Worm (Caenorhabditis elegans) whole organism, L4/young adult: ENCODE measurements around the gene srj-21.

ENCODE experiments used
- W03F9.2 ChIP-seq: fragments of 150-350 bp; optimal IDR thresholded peaks from 2 replicates; lab custom pipeline; 2014; ENCODE audit warnings: missing biosample characterization, missing genetic modification characterization
- dao-5 ChIP-seq: sonication (generic microtip); optimal IDR thresholded peaks from 2 replicates; lab custom pipeline; 2016; ENCODE audit warnings: missing genotype, missing genetic modification characterization, moderate library complexity, missing compliant biosample characterization
- him-1 ChIP-seq: sonication (generic microtip); optimal IDR thresholded peaks from 2 replicates; lab custom pipeline; 2016; ENCODE audit warnings: missing genotype, missing genetic modification reagents, missing genetic modification characterization, missing compliant biosample characterization

Gene srj-21

DNA sequence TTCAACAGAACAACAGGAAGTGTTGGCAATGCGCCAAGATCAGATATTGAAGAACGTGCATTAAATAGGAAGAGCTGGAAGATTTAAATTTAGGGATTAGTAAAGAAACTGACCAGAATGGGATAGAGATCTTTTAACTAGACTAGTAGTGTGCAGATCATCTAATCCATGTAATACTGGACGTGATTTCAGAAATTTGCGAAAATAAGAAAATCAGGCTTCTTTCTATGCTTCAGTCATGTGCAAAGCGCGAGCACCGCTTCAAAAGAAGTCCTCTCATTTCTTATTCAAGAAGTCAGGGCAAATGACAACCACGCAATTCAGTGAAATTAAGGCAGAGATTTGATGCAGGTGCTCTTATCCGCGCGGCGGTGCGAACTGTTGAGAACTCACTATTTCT is 27.1 kb upstream of the srj-21 start:
- TF ChIP-seq him-1: no peak
- no peak for TF ChIP-seq W03F9.2 (tag; lab: Kevin White, UChicago)
- no peak for TF ChIP-seq dao-5 (tag; lab: Kevin White, UChicago)

DNA sequence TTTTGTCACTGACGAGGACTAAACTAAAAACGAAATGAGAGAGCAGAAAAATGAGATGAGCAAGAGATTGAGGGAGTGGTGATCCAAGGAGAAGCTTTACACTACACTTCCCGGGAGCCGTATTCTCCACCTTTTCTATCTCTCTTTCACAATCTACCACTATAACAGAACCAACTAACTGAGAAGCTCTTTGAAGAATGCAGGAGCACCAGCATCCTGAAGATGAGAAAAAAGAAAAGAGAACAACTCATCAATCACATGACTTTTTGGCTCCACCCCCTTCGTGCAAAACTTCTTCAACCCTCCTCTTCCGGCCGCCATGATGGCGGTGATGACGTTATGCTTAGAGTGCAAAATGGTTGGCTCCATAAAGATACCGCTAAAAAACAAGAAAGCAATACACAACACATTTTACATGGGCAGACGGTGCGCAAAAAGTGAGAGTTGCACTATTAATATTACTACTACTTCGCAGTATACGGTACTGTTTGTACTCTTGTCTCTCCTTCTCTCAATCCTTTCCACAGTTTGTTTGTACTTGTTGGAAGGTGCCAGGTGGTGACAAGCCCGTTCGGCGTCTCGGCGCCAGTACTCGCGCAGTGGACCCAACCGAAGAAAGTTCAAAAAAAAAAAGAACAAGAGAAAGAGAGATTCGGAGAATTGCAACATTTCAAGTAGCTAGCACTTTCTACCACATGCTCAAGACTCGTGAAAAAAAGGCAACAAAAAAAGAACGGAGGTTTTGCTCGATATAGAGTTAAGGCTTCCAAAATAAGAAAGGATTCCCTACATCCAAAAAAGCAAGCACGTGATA is 25.9 kb upstream of the srj-21 start:
- TF ChIP-seq him-1 (no peak), W03F9.2 (tag; lab: Kevin White, UChicago) (no peak), dao-5 (tag; lab: Kevin White, UChicago) (no peak)

DNA sequence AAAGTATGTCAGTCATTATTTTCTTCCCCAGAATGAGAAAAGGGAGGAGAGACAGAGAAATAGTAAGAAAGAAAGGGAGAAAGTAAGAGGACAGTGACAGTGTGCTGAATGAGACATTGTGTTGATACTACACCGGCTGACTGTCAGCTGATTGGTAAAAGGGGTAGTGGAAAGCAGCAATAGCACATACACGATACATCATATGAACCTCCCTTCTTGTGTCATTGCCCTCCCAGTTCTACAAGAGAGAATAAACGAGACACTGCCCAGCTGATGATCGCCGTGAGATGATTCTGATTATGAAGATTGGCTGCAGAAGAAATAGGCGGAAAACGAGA is 25.3 kb upstream of the srj-21 start:
- TF ChIP-seq dao-5 (tag; lab: Kevin White, UChicago) (no peak), him-1 (no peak), W03F9.2 (tag; lab: Kevin White, UChicago) (peak; percentile 11)

DNA sequence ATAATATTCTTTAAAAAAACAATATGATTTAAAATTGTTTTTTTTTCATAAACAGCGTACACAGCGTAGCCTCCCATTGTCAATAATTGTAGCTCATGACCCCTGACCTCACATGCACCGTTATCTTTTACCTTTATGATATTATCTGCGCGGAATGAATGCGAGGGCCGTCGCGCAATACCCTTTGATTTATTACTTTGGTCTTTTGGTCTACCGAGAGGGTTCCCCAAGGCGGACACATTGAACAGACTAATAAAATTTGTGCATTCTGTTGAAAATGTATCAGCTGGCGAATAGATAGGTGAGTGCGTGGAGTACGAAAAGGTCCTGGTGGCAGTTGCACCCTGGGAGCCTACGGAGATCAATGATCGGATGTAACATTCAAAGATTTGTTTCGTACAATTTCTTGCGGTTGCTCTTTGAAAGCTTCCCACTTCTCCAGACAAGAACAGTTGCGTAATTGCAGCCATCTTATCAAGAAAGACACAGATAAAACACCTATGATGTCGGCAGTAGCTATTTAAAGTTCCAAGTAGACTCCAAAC is 24.8 kb upstream of the srj-21 start:
- TF ChIP-seq W03F9.2 (tag; lab: Kevin White, UChicago) (no peak), him-1 (no peak), dao-5 (tag; lab: Kevin White, UChicago) (no peak)

DNA sequence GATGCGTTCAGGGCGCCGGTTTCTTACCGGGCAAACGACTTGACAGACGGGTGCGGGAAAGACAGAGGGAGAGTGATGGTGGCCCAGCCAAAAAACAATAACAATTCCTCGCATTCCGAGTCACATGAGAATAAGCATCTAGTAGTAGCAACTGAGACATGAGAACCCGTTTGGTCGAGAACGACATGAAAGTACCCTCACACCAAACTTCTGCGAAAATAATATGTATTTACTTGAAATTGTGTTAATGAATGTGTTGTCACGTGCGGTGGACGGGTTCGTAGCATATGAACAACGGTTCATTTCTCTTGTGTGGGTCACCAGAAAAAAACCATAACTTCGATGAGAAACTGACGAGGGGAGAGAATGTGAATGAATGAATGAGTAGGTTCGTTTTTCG is 24.3 kb upstream of the srj-21 start:
- no peak for TF ChIP-seq dao-5 (tag; lab: Kevin White, UChicago)
- TF ChIP-seq him-1: no peak
- TF ChIP-seq W03F9.2 (tag; lab: Kevin White, UChicago): no peak

DNA sequence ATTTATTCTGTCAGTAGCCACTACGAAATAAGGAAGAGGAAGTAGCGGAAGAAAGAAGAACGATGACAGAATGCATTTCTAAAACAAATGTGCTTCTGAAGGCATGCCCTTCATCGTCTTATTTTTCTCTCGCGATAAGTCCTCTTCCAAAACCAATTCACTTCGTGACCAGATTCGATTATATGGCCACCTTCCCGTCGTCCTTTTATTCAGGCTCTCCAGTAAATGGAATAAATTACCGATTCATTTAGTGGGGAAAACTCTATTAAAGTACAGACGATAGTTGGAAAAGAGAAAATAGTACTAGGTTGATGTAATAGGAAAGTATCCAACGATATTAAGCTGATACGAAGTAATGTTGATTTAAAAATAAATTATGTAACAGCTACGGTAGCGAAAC is 23.8 kb upstream of the srj-21 start:
- TF ChIP-seq dao-5 (tag; lab: Kevin White, UChicago) (no peak), W03F9.2 (tag; lab: Kevin White, UChicago) (no peak), him-1 (no peak)

DNA sequence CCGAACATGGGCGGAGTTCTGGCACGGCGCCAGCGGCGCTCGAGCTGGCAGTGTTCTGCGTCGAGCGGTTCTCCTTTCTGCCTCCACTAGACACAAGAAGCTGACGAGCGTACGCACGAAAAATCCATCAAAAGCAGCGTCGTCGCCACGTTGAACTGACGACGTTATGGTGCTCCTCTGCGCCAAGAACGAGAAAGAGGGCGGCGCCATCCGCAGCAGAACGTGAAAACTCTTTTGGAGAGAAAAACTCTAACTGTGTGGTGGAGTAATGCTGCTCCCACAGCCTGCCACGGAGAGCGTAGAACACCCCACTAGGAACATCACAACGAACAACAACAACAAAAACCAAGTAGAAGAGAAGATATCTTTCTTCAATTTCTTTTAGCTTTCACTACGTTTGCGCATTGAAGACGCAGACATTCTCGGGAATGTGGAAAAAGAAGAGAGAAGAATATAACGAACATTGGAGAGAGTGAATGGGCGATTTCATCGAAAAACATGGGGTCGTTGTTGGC is 23.2 kb upstream of the srj-21 start:
- TF ChIP-seq dao-5 (tag; lab: Kevin White, UChicago) (no peak), him-1 (peak; percentile 39)

DNA sequence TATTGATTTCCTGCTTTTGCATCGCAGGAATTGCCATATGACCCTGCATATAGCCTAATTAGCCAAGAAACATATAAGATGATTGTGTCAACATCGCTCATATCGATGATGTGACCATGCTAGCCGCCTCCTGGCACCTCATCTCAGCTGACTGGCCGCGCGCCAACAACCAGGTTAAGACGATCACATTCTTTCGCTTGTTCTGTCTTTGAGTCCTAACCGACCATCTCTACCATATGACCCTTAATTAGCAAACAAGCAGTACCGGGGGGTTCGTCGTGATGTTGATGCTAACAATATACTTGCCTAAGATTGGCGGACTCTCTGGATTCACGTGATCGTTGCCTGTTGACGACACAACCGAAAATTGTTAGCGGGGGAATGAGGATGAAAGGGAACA is 22.5 kb upstream of the srj-21 start:
- TF ChIP-seq him-1 (no peak), W03F9.2 (tag; lab: Kevin White, UChicago) (no peak), dao-5 (tag; lab: Kevin White, UChicago) (no peak)

DNA sequence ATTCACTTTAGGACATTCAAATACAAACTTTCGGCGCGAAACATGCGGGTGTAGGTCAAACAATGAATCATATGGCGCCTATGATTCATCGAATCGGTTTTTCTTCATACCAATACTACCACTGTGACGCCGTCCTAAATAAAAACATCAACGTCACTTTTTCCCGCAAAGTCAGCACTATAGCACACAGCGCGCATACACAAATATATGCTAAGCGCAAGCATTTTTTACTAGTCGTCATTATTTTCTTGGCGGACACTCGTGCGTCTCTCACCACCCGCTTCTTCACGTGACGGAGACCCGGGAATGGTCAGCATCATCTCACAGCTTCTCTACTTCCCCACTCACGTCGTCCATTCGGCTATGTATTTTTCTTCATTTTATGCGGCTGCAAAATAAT is 22.0 kb upstream of the srj-21 start:
- TF ChIP-seq him-1 (no peak), dao-5 (tag; lab: Kevin White, UChicago) (no peak), W03F9.2 (tag; lab: Kevin White, UChicago) (no peak)

DNA sequence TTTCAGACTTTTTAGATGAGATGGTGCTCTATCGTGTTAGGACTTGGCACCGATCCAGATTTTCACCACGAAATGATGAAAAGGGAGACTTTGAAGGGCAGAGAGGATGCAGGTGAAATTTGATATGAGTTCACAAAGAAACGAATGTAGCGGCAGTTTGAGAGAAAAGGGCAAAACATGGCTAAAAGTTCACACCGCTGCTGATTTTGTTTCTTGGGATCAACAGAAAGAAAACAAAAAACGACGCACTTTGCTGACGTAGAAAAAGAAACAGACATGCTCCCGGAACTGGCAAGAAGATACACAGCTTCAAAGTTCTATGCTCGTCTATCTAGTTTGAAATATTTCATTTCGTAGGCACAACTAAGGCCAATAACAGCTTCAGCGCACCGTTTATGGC is 21.6 kb upstream of the srj-21 start:
- TF ChIP-seq him-1 (no peak), W03F9.2 (tag; lab: Kevin White, UChicago) (no peak), dao-5 (tag; lab: Kevin White, UChicago) (no peak)

DNA sequence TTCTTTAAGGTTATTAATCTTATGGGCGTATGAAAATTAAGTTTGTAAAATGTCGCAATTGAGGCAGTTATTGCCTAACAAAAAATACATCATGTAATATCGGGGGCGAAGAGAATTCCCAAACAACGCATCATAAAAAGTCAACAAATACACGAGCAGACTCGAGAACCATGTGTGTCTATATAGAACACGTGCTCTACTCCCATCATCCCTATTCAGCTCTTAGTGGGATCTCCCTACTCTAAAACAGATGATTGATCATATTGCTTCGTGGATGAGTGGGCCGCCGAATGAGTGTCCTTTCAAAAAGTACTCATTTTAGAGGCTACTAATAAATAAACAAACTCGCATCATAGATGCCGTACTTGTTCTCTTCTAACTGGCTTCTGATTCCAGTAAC is 20.7 kb upstream of the srj-21 start:
- TF ChIP-seq him-1: no peak
- TF ChIP-seq W03F9.2 (tag; lab: Kevin White, UChicago): no peak
- TF ChIP-seq dao-5 (tag; lab: Kevin White, UChicago): no peak

DNA sequence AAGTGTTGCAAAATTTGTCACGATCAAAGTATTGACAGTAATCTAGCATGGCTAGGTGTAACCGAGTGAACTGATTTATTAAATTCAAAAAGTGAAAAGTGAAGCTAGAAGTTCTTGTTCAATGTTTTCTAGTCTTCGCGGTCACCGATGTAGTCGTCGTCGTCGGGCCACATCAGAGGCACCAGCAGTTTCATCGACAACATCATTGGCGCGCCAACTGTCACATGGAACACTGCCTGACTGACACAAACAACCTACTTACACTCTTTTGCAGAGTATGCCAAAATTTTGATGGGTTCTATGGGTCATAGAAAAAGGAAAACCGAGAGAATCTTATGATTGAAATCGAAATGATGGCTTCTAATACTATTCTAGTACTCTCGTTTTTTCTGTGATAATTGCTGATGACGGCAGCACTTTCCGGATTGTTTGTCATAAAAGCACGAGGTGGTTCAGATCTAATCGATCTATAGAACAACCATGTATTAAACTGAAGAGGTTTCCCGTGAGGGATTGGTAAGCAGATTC is 19.6 kb upstream of the srj-21 start:
- TF ChIP-seq W03F9.2 (tag; lab: Kevin White, UChicago): no peak
- TF ChIP-seq him-1: no peak
- no peak for TF ChIP-seq dao-5 (tag; lab: Kevin White, UChicago)

DNA sequence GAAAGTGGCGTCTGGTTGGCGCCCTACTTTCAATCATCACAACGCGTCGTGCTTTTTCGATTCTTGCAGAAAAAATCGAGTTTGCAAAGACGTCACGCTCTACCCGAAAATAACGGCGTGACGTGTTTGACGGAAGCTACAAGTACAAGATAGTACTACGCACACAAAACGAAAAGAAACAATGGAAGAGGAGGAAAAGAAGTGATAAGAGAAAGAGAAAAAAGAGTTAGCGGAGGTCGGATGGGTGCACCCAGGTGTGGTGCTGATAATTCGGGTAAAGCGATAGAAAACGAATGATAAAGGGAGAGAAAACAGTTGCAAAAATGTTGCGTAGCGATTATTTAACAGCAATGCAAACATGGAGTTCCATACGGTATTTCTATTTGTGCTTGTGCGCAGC is 18.4 kb upstream of the srj-21 start:
- TF ChIP-seq him-1: no peak

DNA sequence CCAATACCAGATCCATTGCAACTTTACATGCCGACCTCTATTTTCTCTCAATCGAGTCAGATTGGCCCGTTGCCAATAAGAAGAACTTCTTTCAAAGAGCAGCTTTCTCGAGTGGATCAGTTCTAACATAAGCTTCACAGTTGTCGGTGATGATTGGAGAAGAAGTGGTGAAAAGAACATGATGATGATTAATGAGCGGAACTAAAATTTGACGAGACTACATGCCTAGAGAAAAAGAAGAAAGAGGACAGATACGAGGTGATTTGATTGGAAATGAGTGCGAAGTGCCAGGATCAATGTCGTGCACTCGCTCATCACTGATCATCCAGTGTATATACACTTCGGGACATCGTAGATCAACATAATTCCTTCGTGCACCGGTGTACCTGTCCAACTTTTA is 17.5 kb upstream of the srj-21 start:
- no peak for TF ChIP-seq him-1
- no peak for TF ChIP-seq dao-5 (tag; lab: Kevin White, UChicago)
- TF ChIP-seq W03F9.2 (tag; lab: Kevin White, UChicago): no peak

DNA sequence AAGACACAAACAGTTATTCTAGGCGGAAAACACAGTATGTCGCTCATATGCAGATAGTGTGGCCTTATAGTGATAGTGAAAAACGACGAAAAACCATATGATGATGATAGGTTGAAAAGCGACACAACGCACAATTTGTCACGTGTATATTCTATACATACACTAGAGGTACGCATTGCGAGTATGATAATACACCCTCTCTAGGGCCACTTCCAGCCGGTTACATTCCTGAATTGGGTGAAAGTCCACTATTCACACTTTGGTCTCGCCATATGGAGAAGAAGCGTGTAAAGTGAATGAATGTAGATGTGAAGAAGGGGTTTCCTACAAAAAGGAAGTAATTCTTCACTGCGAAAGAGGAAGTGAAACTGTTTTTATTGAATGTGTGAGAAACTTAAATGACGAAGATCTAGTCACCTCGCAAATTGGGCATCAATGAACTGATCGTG is 15.7 kb upstream of the srj-21 start:
- TF ChIP-seq W03F9.2 (tag; lab: Kevin White, UChicago): no peak
- no peak for TF ChIP-seq him-1
- no peak for TF ChIP-seq dao-5 (tag; lab: Kevin White, UChicago)
